Fruit fly (Drosophila melanogaster) whole organism, wandering third instar larva: ENCODE data around the gene uncNacbeta.

Source experiments
- CG32264 ChIP-seq: fragments of 200-800 bp; sonication (Bioruptor generic); optimal IDR thresholded peaks from 2 replicates; lab custom pipeline; 2016; ENCODE audit warnings: missing biosample characterization, missing genetic modification characterization
- CG9705 ChIP-seq: fragments of 200-800 bp; sonication (Bioruptor generic); optimal IDR thresholded peaks from 2 replicates; lab custom pipeline; 2018; ENCODE audit warnings: missing biosample characterization, mild to moderate bottlenecking, missing genetic modification characterization
- CrebA ChIP-seq: fragments of 200-800 bp; sonication (Bioruptor generic); optimal IDR thresholded peaks from 2 replicates; lab custom pipeline; 2016; ENCODE audit warnings: missing biosample characterization, mild to moderate bottlenecking, missing genetic modification characterization, borderline replicate concordance
- Dif ChIP-seq: fragments of 200-275, 200-300 bp; sonication (Bioruptor generic); optimal IDR thresholded peaks from 2 replicates; lab custom pipeline; 2018; ENCODE audit warnings: missing biosample characterization, missing genetic modification characterization; ENCODE audit not compliant: partially characterized antibody
- GATAd ChIP-seq: sonication (Bioruptor generic); optimal IDR thresholded peaks from 2 replicates; lab custom pipeline; 2016; ENCODE audit warnings: missing biosample characterization, missing genetic modification characterization
- HLH106 ChIP-seq: fragments of 200-800 bp; optimal IDR thresholded peaks from 3 replicates; lab custom pipeline; 2019; ENCODE audit warnings: missing biosample characterization, mild to moderate bottlenecking, missing genetic modification characterization, moderate library complexity
- Hnf4 ChIP-seq: fragments of 200-800 bp; sonication (Bioruptor generic); optimal IDR thresholded peaks from 2 replicates; lab custom pipeline; 2016; ENCODE audit warnings: missing biosample characterization, mild to moderate bottlenecking, missing genetic modification characterization
- Hr78 ChIP-seq: fragments of >200 bp; optimal IDR thresholded peaks from 2 replicates; lab custom pipeline; 2017; ENCODE audit warnings: missing biosample characterization, missing genetic modification characterization
- Hr83 ChIP-seq: fragments of 200-300 bp; sonication (Bioruptor generic); optimal IDR thresholded peaks from 2 replicates; lab custom pipeline; 2016; ENCODE audit warnings: missing biosample characterization, mild to moderate bottlenecking, missing genetic modification characterization, moderate library complexity; ENCODE audit not compliant: poor library complexity, severe bottlenecking
- Mio ChIP-seq: sonication (Bioruptor generic); optimal IDR thresholded peaks from 2 replicates; lab custom pipeline; 2016; ENCODE audit warnings: missing biosample characterization, missing genetic modification characterization
- Myc ChIP-seq: fragments of >200 bp; optimal IDR thresholded peaks from 2 replicates; lab custom pipeline; 2017
- N ChIP-seq: fragments of >200 bp; optimal IDR thresholded peaks from 2 replicates; lab custom pipeline; 2018; ENCODE audit warnings: missing biosample characterization, missing external identifiers, missing genetic modification characterization
- OdsH ChIP-seq: fragments of 200-800 bp; sonication (Bioruptor generic); optimal IDR thresholded peaks from 2 replicates; lab custom pipeline; 2016; ENCODE audit warnings: missing biosample characterization, mild to moderate bottlenecking, missing genetic modification characterization
- Rel ChIP-seq, 2 experiments: fragments of 200-800 bp; sonication (Bioruptor generic) in 1 of 2; optimal IDR thresholded peaks; 2 replicates in 1 of 2; 3 replicates in 1 of 2; lab custom pipeline; 2016 to 2019; ENCODE audit warnings: mild to moderate bottlenecking in 2 of 2, missing biosample characterization in 2 of 2, missing genetic modification characterization in 2 of 2, moderate library complexity in 1 of 2
- Sp1 ChIP-seq: fragments of 200-800 bp; sonication (Bioruptor generic); optimal IDR thresholded peaks from 3 replicates; lab custom pipeline; 2019; ENCODE audit warnings: missing biosample characterization, mild to moderate bottlenecking, missing genetic modification characterization, moderate library complexity
- Vsx2 ChIP-seq: fragments of 200-300, 225-300 bp; sonication (Bioruptor generic); optimal IDR thresholded peaks from 2 replicates; lab custom pipeline; 2018; ENCODE audit warnings: missing biosample characterization, missing genetic modification characterization; ENCODE audit not compliant: partially characterized antibody
- br ChIP-seq: fragments of 200-800 bp; sonication (Bioruptor generic); optimal IDR thresholded peaks from 2 replicates; lab custom pipeline; 2016; ENCODE audit warnings: missing biosample characterization, missing genetic modification characterization
- brk ChIP-seq: fragments of 200-800 bp; sonication (Bioruptor generic); optimal IDR thresholded peaks from 2 replicates; lab custom pipeline; 2016; ENCODE audit warnings: missing biosample characterization, mild to moderate bottlenecking, missing genetic modification characterization
- dmrt93B ChIP-seq: fragments of 200-800 bp; sonication (Bioruptor generic); optimal IDR thresholded peaks from 2 replicates; lab custom pipeline; 2018; ENCODE audit warnings: missing biosample characterization, mild to moderate bottlenecking, missing genetic modification characterization
- dsf ChIP-seq: sonication (Bioruptor generic); optimal IDR thresholded peaks from 2 replicates; lab custom pipeline; 2016; ENCODE audit warnings: missing biosample characterization, missing genetic modification characterization, borderline replicate concordance
- ey ChIP-seq: fragments of 200-800 bp; sonication (Bioruptor generic); optimal IDR thresholded peaks from 2 replicates; lab custom pipeline; 2016; ENCODE audit warnings: missing biosample characterization, missing genetic modification characterization
- foxo ChIP-seq, 2 experiments: fragments of 200-800 bp; sonication (Bioruptor generic); optimal IDR thresholded peaks; 2 replicates in 1 of 2; 3 replicates in 1 of 2; lab custom pipeline; 2016 to 2017; ENCODE audit warnings: missing biosample characterization in 2 of 2, missing genetic modification characterization in 2 of 2
- fru ChIP-seq: fragments of 200-800 bp; sonication (Bioruptor generic); optimal IDR thresholded peaks from 3 replicates; lab custom pipeline; 2016; ENCODE audit warnings: missing biosample characterization, mild to moderate bottlenecking, missing genetic modification characterization
- h ChIP-seq: fragments of 200-800 bp; sonication (Bioruptor generic); optimal IDR thresholded peaks from 3 replicates; lab custom pipeline; 2016; ENCODE audit warnings: missing biosample characterization, mild to moderate bottlenecking, missing genetic modification characterization
- jim ChIP-seq: fragments of 175-275, 200-325 bp; sonication (Bioruptor generic); optimal IDR thresholded peaks from 2 replicates; lab custom pipeline; 2016; ENCODE audit warnings: missing biosample characterization, mild to moderate bottlenecking, missing genetic modification characterization
- pan ChIP-seq: fragments of >200 bp; optimal IDR thresholded peaks from 2 replicates; lab custom pipeline; 2017
- psq ChIP-seq: fragments of 200-800 bp; sonication (Bioruptor generic); optimal IDR thresholded peaks from 3 replicates; lab custom pipeline; 2017; ENCODE audit warnings: missing biosample characterization, mild to moderate bottlenecking, missing genetic modification characterization, moderate library complexity
- rgr ChIP-seq: fragments of 200-800 bp; sonication (Bioruptor generic); optimal IDR thresholded peaks from 3 replicates; lab custom pipeline; 2016; ENCODE audit warnings: missing biosample characterization, mild to moderate bottlenecking, missing genetic modification characterization
- sage ChIP-seq: fragments of 200-800 bp; sonication (Bioruptor generic); optimal IDR thresholded peaks from 2 replicates; lab custom pipeline; 2016; ENCODE audit warnings: missing biosample characterization, mild to moderate bottlenecking, missing genetic modification characterization
- sv ChIP-seq: fragments of 200-800 bp; sonication (Bioruptor generic); optimal IDR thresholded peaks from 3 replicates; lab custom pipeline; 2016; ENCODE audit warnings: missing biosample characterization, missing genetic modification characterization
- tai ChIP-seq: sonication (Bioruptor generic); optimal IDR thresholded peaks from 2 replicates; lab custom pipeline; 2016; ENCODE audit warnings: missing biosample characterization, missing genetic modification characterization
- usp ChIP-seq: fragments of >200 bp; optimal IDR thresholded peaks from 2 replicates; lab custom pipeline; 2017; ENCODE audit warnings: missing biosample characterization, missing genetic modification characterization
- woc ChIP-seq: sonication (Bioruptor generic); optimal IDR thresholded peaks from 2 replicates; lab custom pipeline; 2016; ENCODE audit warnings: missing biosample characterization, mild to moderate bottlenecking, missing genetic modification characterization

The uncNacbeta gene

DNA sequence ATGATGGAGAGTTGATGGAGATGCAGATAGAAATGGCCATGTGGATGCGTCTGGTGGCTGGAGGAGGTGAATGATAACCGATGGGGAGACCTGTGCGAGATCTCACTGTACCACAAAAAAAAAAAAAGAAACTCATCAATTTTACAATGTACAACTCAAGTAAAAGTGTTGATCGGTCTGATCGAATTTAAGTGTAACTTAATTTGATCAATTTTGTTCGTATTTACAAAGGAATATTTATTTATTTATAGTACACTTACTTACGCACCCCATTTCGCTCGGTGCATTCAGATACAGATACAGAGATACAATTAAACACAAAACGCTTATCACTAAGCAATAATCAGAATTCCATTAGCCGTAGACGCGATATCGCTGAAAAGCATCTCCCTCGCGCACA, 40.9 kb downstream of the uncNacbeta start (continued):
- TF ChIP-seq dmrt93B (peak; percentile 1), dsf (GFP tag; lab: Kevin White, UChicago) (no peak), foxo (GFP tag; optimal IDR thresholded peaks at IDR 0.05; lab: Kevin White, UChicago) (peak in 1 of 2 experiments; percentile 64), Hr83 (GFP tag; lab: Kevin White, UChicago) (no peak), ey (GFP tag; lab: Kevin White, UChicago) (no peak), h (peak; percentile 44), psq (GFP tag; lab: Kevin White, UChicago) (no peak), Mio (GFP tag; lab: Kevin White, UChicago) (no peak), Vsx2 (GFP tag; lab: Kevin White, UChicago) (no peak), sage (no peak), Hr78 (GFP tag; lab: Kevin White, UChicago) (no peak)

DNA sequence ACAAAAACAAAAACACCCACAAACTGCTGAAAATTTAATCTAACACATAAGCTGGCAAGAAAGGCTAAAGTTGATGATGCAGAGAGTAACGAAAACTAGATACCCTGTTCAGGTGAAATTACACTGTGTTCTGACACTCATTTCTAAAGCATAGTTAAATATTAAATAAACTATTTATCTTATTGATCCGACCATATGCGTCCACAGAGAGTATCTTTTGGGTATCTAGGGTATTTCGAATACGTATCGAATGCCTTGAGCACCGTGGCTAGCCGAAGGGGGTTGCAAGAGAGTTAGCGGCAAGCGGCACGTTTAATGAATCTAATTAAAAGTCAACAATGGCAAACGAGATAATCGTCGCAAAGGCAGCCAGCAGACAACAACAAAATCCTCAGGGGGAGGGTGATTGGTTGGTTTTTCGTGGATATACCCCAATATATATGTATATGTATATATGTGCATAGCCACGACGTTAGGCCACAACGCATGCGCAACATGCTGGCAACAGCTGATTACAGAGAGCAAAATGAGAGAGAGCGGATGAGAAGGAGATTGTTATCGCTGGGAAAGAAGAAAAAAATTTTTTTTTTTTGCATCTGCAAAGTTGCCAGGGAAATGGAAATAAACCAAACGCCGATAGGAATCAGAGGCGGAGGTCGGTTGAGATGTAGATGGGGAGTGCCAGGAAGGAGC, 41.5 kb downstream of the uncNacbeta start:
- peak; percentile 27 for TF ChIP-seq OdsH
- no peak for TF ChIP-seq pan (lab: Kevin White, UChicago)
- TF ChIP-seq h, result peak; percentile 35
- TF ChIP-seq brk, result no peak
- TF ChIP-seq fru, result no peak
- TF ChIP-seq foxo (GFP tag; optimal IDR thresholded peaks at IDR 0.05; lab: Kevin White, UChicago), result peak in 1 of 2 experiments; percentile 6
- TF ChIP-seq Mio (GFP tag; lab: Kevin White, UChicago), result no peak
- no peak for TF ChIP-seq Hnf4 (GFP tag; lab: Kevin White, UChicago)
- no peak for TF ChIP-seq N (GFP tag; lab: Kevin White, UChicago)
- peak; percentile 51 for TF ChIP-seq sv
- no peak for TF ChIP-seq CG9705 (GFP tag; lab: Kevin White, UChicago)
- TF ChIP-seq dmrt93B, result no peak
- TF ChIP-seq Sp1 (GFP tag; lab: Kevin White, UChicago), result no peak
- no peak for TF ChIP-seq ey (GFP tag; lab: Kevin White, UChicago)
- TF ChIP-seq tai (GFP tag; lab: Kevin White, UChicago), result no peak
- TF ChIP-seq GATAd, result no peak
- TF ChIP-seq Myc (lab: Kevin White, UChicago), result no peak
- no peak for TF ChIP-seq dsf (GFP tag; lab: Kevin White, UChicago)
- no peak for TF ChIP-seq Hr83 (GFP tag; lab: Kevin White, UChicago)
- no peak for TF ChIP-seq HLH106
- TF ChIP-seq woc (GFP tag; lab: Kevin White, UChicago), result no peak
- no peak for TF ChIP-seq Dif
- no peak for TF ChIP-seq rgr (GFP tag; lab: Kevin White, UChicago)

DNA sequence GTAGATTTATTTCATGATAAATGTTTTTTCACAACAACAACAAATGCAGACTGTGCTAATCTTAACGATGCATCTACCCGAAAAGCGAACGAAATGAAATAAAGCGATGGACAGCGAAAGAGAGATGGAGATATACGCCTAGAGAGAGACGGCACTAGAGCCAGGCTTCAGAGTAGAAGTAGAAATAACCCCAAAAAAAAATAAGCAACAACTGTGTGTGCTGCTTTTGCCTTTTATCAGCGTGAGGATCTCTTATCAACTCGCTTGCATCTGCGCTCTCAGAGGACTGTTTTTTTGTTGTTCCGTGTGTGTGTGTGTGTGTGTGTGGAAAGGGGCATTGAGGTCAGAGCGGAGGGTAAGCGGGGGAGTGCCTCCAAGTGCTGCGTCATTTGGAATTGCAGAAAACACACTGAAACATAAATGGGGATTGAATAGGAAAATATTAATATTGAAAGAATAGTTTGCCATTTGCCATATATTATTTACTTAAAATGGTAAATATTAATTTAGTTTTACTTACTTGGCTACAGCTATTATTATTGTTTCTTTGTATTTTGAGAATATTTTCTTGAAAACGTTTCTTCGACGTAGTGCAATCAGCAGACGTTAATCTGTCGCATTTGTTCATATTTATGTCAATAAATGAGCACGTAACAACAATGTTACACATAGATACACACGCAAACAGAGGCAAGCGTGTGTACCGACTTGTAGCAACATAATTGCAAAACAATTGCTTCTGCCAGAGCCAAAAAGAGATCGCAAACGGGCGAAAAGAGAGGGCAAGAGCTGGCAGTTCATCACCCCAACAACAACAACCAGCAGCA, 42.4 kb downstream of the uncNacbeta start:
- no peak for TF ChIP-seq pan (lab: Kevin White, UChicago)
- TF ChIP-seq foxo (GFP tag; optimal IDR thresholded peaks at IDR 0.05; lab: Kevin White, UChicago), result no peak
- TF ChIP-seq CG9705 (GFP tag; lab: Kevin White, UChicago), result no peak
- no peak for TF ChIP-seq CG32264 (GFP tag; lab: Kevin White, UChicago)
- no peak for TF ChIP-seq woc (GFP tag; lab: Kevin White, UChicago)
- no peak for TF ChIP-seq sv
- TF ChIP-seq jim (GFP tag; lab: Kevin White, UChicago), result no peak
- no peak for TF ChIP-seq br (GFP tag; lab: Kevin White, UChicago)
- no peak for TF ChIP-seq Sp1 (GFP tag; lab: Kevin White, UChicago)
- TF ChIP-seq Hr83 (GFP tag; lab: Kevin White, UChicago), result no peak
- no peak for TF ChIP-seq usp (GFP tag; lab: Kevin White, UChicago)
- no peak for TF ChIP-seq rgr (GFP tag; lab: Kevin White, UChicago)
- TF ChIP-seq sage, result no peak
- no peak for TF ChIP-seq Hnf4 (GFP tag; lab: Kevin White, UChicago)
- no peak for TF ChIP-seq Rel (GFP tag; optimal IDR thresholded peaks at IDR 0.05; lab: Kevin White, UChicago)
- TF ChIP-seq Rel (tag; optimal IDR thresholded peaks at IDR 0.05; lab: Kevin White, UChicago), result no peak
- TF ChIP-seq N (GFP tag; lab: Kevin White, UChicago), result no peak
- no peak for TF ChIP-seq OdsH
- TF ChIP-seq CrebA (GFP tag; lab: Kevin White, UChicago), result no peak
- TF ChIP-seq Myc (lab: Kevin White, UChicago), result no peak
